Worm (Caenorhabditis elegans) whole organism, early embryonic: Measurements from ENCODE around the gene smu-2.

Experiments
- B0310.2 ChIP-seq: sonication (generic microtip); optimal IDR thresholded peaks from 2 replicates; lab custom pipeline; 2016; ENCODE audit warnings: mild to moderate bottlenecking, missing genetic modification characterization, missing compliant biosample characterization
- F13C5.2 ChIP-seq: sonication (generic microtip); optimal IDR thresholded peaks from 2 replicates; lab custom pipeline; 2017; ENCODE audit warnings: mild to moderate bottlenecking, missing genetic modification characterization, inconsistent platforms, missing compliant biosample characterization
- aly-1 ChIP-seq: sonication (generic microtip); optimal IDR thresholded peaks from 2 replicates; lab custom pipeline; 2016; ENCODE audit warnings: missing genetic modification characterization, missing compliant biosample characterization
- ama-1 ChIP-seq: fragments of 150-350 bp; optimal IDR thresholded peaks from 2 replicates; lab custom pipeline; 2014
- ceh-13 ChIP-seq: fragments of 200-800 bp; sonication (Bioruptor generic); optimal IDR thresholded peaks from 2 replicates; lab custom pipeline; 2018; ENCODE audit warnings: mild to moderate bottlenecking, missing genetic modification characterization, missing compliant biosample characterization
- ceh-36 ChIP-seq: sonication (generic microtip); optimal IDR thresholded peaks from 2 replicates; lab custom pipeline; 2016; ENCODE audit warnings: missing genetic modification characterization, inconsistent platforms, missing compliant biosample characterization
- ets-7 ChIP-seq: sonication (generic microtip); optimal IDR thresholded peaks from 2 replicates; lab custom pipeline; 2016; ENCODE audit warnings: missing genotype, missing genetic modification characterization, missing compliant biosample characterization
- flt-1 ChIP-seq: fragments of 200-800 bp; sonication (Bioruptor generic); IDR thresholded peaks from 2 replicates; pipeline ENCODE4 v1.3.6; 2022; ENCODE audit warnings: missing genetic modification characterization, missing compliant biosample characterization
- hmbx-1 ChIP-seq: sonication (generic microtip); optimal IDR thresholded peaks from 2 replicates; lab custom pipeline; 2016; ENCODE audit warnings: mild to moderate bottlenecking, missing genetic modification characterization, missing compliant biosample characterization
- hmg-4 ChIP-seq: fragments of 200-800 bp; sonication (Bioruptor generic); optimal IDR thresholded peaks from 2 replicates; lab custom pipeline; 2018; ENCODE audit warnings: mild to moderate bottlenecking, missing genetic modification characterization, missing compliant biosample characterization
- hnd-1 ChIP-seq: sonication (generic microtip); optimal IDR thresholded peaks from 2 replicates; lab custom pipeline; 2016; ENCODE audit warnings: missing genetic modification characterization, missing compliant biosample characterization
- pes-1 ChIP-seq: fragments of 200-800 bp; sonication (Bioruptor generic); IDR thresholded peaks from 2 replicates; pipeline ENCODE4 v1.3.6; 2022; ENCODE audit warnings: missing genetic modification reagents, missing genetic modification characterization, missing compliant biosample characterization
- scrt-1 ChIP-seq: fragments of 200-800 bp; sonication (Bioruptor generic); IDR thresholded peaks from 2 replicates; pipeline ENCODE4 v1.3.6; 2022; ENCODE audit warnings: missing genetic modification characterization, missing compliant biosample characterization
- sea-1 ChIP-seq: fragments of 200-800 bp; sonication (Bioruptor generic); conservative IDR thresholded peaks from 2 replicates; pipeline ENCODE4 v1.3.6; 2022; ENCODE audit warnings: missing genetic modification characterization, missing compliant biosample characterization
- tbx-11 ChIP-seq: fragments of 200-800 bp; sonication (Bioruptor generic); IDR thresholded peaks from 2 replicates; pipeline ENCODE4 v1.3.6; 2022; ENCODE audit warnings: missing genetic modification characterization, missing compliant biosample characterization
- tbx-37 ChIP-seq: fragments of 200-800 bp; sonication (Bioruptor generic); conservative IDR thresholded peaks from 2 replicates; pipeline ENCODE4 v1.3.6; 2022; ENCODE audit warnings: missing genetic modification reagents, missing genetic modification characterization, missing compliant biosample characterization
- tra-4 ChIP-seq: sonication (generic microtip); optimal IDR thresholded peaks from 2 replicates; lab custom pipeline; 2017; ENCODE audit warnings: missing genetic modification characterization, missing compliant biosample characterization

The smu-2 gene

DNA sequence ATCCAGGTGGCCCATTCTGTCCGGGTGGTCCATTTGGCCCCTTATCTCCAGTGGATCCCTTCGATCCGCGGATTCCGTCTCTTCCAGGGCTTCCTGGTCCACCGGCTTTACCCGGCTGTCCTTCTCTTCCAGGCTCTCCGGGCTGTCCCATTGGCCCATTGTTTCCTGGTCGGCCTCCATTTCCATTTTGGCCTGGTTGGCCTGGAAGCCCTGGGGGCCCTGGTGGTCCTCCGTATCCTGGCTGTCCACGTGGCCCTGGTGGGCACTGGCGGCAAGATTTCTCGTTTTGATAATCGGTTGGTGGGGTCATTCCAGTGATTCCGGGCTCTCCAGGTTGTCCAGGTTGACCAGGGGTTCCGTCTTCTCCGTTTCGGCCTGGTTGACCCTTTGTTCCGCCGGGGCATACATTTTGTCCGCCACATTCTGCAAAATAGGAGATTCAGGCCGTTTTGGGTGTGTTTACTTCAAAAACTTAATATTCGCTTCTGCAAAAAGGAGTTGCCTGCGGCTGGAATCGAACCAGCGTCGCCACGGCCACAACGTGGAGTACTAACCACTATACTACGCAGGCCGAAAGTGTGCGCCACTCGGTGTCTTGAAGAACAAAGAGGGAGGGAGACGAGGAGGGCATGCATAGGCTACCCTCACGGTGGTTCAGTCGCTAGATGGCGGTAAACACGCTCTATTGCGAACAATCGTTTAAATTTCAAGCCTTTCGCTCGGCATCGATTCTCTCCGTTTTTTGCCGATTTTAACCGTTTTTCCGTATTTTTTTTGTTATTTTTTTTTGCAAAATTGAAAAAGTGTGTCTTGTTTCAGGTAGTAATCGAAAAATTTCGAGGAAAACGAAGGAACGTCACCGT is 39.0 kb downstream of the smu-2 start, which contains the start of gene W09G10.9:
TSS of gene W09G10.9 (plus strand) at position 813 of the 863 bp plus-strand sequence.
- peak; percentile 91 for TF ChIP-seq sea-1
- peak; percentile 82 for TF ChIP-seq hmg-4 (GFP tag; lab: Kevin White, UChicago)
- peak; percentile 93 for TF ChIP-seq tbx-37 (GFP tag; lab: Robert Waterston, UW)
- TF ChIP-seq ama-1 (lab: Kevin White, UChicago): no peak
- peak; percentile 83 for TF ChIP-seq ceh-36
- TF ChIP-seq ets-7 (tag; lab: Kevin White, UChicago): peak; percentile 58
- peak; percentile 91 for TF ChIP-seq flt-1 (GFP tag; lab: Robert Waterston, UW)
- peak; percentile 95 for TF ChIP-seq pes-1 (GFP tag; lab: Robert Waterston, UW)
- TF ChIP-seq tbx-11 (GFP tag; lab: Robert Waterston, UW): peak; percentile 92
- TF ChIP-seq tra-4 (tag; lab: Kevin White, UChicago): peak; percentile 30
- TF ChIP-seq B0310.2 (tag; lab: Kevin White, UChicago): peak; percentile 28
- TF ChIP-seq hnd-1 (tag; lab: Kevin White, UChicago): peak; percentile 72
- peak; percentile 59 for TF ChIP-seq F13C5.2
- TF ChIP-seq hmbx-1: peak; percentile 57
- TF ChIP-seq scrt-1 (GFP tag; lab: Robert Waterston, UW): peak; percentile 96
- TF ChIP-seq ceh-13 (GFP tag; lab: Kevin White, UChicago): peak; percentile 70
- TF ChIP-seq aly-1: peak; percentile 75

DNA sequence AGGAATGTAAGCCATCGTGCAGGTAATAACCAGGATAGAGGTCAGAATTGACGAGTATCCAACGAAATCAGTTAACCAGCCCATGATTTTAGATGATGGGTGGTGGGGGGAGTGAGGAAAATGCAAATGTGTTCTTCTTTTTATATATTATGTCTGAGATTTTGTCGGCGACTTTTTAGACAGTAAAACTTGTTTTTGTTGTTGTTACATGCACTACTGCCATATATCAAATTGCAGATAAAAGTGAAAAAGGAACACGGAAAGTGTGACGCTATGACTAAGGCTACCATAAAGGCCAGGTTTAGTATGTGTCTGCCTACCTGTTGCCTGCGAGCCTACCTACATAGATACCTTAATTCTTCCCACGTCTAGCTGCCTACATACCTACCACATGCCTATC is 41.9 kb downstream of the smu-2 start, which contains the start of gene col-72:
TSS of gene col-72 (minus strand) at position 101 of the 400 bp plus-strand sequence.
- TF ChIP-seq sea-1 (no peak), flt-1 (GFP tag; lab: Robert Waterston, UW) (no peak), tbx-37 (GFP tag; lab: Robert Waterston, UW) (no peak), scrt-1 (GFP tag; lab: Robert Waterston, UW) (no peak), hmg-4 (GFP tag; lab: Kevin White, UChicago) (no peak), hnd-1 (tag; lab: Kevin White, UChicago) (no peak), ceh-36 (no peak), tra-4 (tag; lab: Kevin White, UChicago) (no peak), aly-1 (no peak), tbx-11 (GFP tag; lab: Robert Waterston, UW) (no peak), B0310.2 (tag; lab: Kevin White, UChicago) (no peak), ceh-13 (GFP tag; lab: Kevin White, UChicago) (no peak), hmbx-1 (no peak), ets-7 (tag; lab: Kevin White, UChicago) (no peak), F13C5.2 (no peak), ama-1 (lab: Kevin White, UChicago) (no peak), pes-1 (GFP tag; lab: Robert Waterston, UW) (no peak)

- TF ChIP-seq ets-7 (tag; lab: Kevin White, UChicago) (no peak), ama-1 (lab: Kevin White, UChicago) (no peak), pes-1 (GFP tag; lab: Robert Waterston, UW) (no peak), ceh-36 (no peak), scrt-1 (GFP tag; lab: Robert Waterston, UW) (no peak), hmbx-1 (no peak), tbx-11 (GFP tag; lab: Robert Waterston, UW) (no peak), aly-1 (no peak)
Measured at ce11 chrII:3527460-3527859, 45.3 kb downstream of the smu-2 start.

- TF ChIP-seq hmg-4 (GFP tag; lab: Kevin White, UChicago) (no peak), hnd-1 (tag; lab: Kevin White, UChicago) (no peak), tbx-37 (GFP tag; lab: Robert Waterston, UW) (no peak), B0310.2 (tag; lab: Kevin White, UChicago) (no peak), scrt-1 (GFP tag; lab: Robert Waterston, UW) (no peak), F13C5.2 (no peak), flt-1 (GFP tag; lab: Robert Waterston, UW) (no peak), ceh-36 (no peak), pes-1 (GFP tag; lab: Robert Waterston, UW) (no peak), ceh-13 (GFP tag; lab: Kevin White, UChicago) (no peak), sea-1 (no peak), ama-1 (lab: Kevin White, UChicago) (no peak), aly-1 (no peak)
Measured at ce11 chrII:3528256-3528655, 46.0 kb downstream of the smu-2 start, which contains the start of gene ncs-6. Gene ncs-6, minus strand, starts transcription at chrII:3528516.
